Fruit fly (Drosophila melanogaster) whole organism, embryonic: ENCODE measurements around the gene Mfe2.

Source experiments
- CG11247 ChIP-seq: fragments of 200-800 bp; sonication (Bioruptor generic); IDR thresholded peaks from 2 replicates; pipeline ENCODE4 v1.3.6; 2022; ENCODE audit warnings: missing biosample characterization, missing genetic modification characterization
- CG12071 ChIP-seq: fragments of 200-800 bp; sonication (Bioruptor generic); optimal IDR thresholded peaks from 3 replicates; lab custom pipeline; 2018; ENCODE audit warnings: missing biosample characterization, mild to moderate bottlenecking, missing genetic modification characterization
- CG12744 ChIP-seq: fragments of 200-800 bp; sonication (Bioruptor generic); optimal IDR thresholded peaks from 2 replicates; lab custom pipeline; 2016; ENCODE audit warnings: missing biosample characterization, missing genetic modification characterization
- CG13287 ChIP-seq: fragments of 200-800 bp; sonication (Bioruptor generic); IDR thresholded peaks from 2 replicates; pipeline ENCODE4 v1.3.6; 2022; ENCODE audit warnings: missing biosample characterization, missing genetic modification characterization; ENCODE audit not compliant: partially characterized antibody
- CG13296 ChIP-seq: fragments of 200-800 bp; sonication (Bioruptor generic); optimal IDR thresholded peaks from 3 replicates; lab custom pipeline; 2018; ENCODE audit warnings: missing biosample characterization, mild to moderate bottlenecking, missing genetic modification characterization
- CG13894 ChIP-seq: fragments of 200-800 bp; sonication (Bioruptor generic); optimal IDR thresholded peaks from 3 replicates; lab custom pipeline; 2018; ENCODE audit warnings: missing biosample characterization, mild to moderate bottlenecking, missing genetic modification characterization, moderate library complexity
- CG1602 ChIP-seq: fragments of 200-800 bp; sonication (Bioruptor generic); optimal IDR thresholded peaks from 3 replicates; lab custom pipeline; 2016; ENCODE audit warnings: missing biosample characterization, missing genetic modification characterization
- CG18619 ChIP-seq: fragments of 200-800 bp; sonication (Bioruptor generic); optimal IDR thresholded peaks from 3 replicates; lab custom pipeline; 2017; ENCODE audit warnings: missing biosample characterization, mild to moderate bottlenecking, missing genetic modification characterization
- CG2875 ChIP-seq: fragments of 200-800 bp; sonication (Bioruptor generic); optimal IDR thresholded peaks from 2 replicates; lab custom pipeline; 2017; ENCODE audit warnings: missing biosample characterization, mild to moderate bottlenecking, missing genetic modification characterization, missing genetic modification reagents
- CG3281 ChIP-seq: fragments of 200-800 bp; sonication (Bioruptor generic); optimal IDR thresholded peaks from 3 replicates; lab custom pipeline; 2017; ENCODE audit warnings: missing biosample characterization, mild to moderate bottlenecking, missing genetic modification characterization
- CG3847 ChIP-seq: fragments of 200-800 bp; sonication (Bioruptor generic); IDR thresholded peaks from 2 replicates; pipeline ENCODE4 v1.3.6; 2022; ENCODE audit warnings: missing biosample characterization, missing genetic modification characterization
- CG6813 ChIP-seq: fragments of 200-800 bp; sonication (Bioruptor generic); optimal IDR thresholded peaks from 2 replicates; lab custom pipeline; 2017; ENCODE audit warnings: missing biosample characterization, missing genetic modification characterization, mild to moderate bottlenecking, moderate library complexity, missing genetic modification reagents
- CG7786 ChIP-seq: fragments of 200-800 bp; sonication (Bioruptor generic); optimal IDR thresholded peaks from 2 replicates; lab custom pipeline; 2016; ENCODE audit warnings: missing biosample characterization, missing genetic modification characterization
- CG9437 ChIP-seq: fragments of 200-800 bp; sonication (Bioruptor generic); optimal IDR thresholded peaks from 2 replicates; lab custom pipeline; 2018; ENCODE audit warnings: missing biosample characterization, mild to moderate bottlenecking, missing genetic modification characterization
- CG9609 ChIP-seq: fragments of 200-800 bp; sonication (Bioruptor generic); optimal IDR thresholded peaks from 3 replicates; lab custom pipeline; 2016; ENCODE audit warnings: missing biosample characterization, missing genetic modification characterization
- D ChIP-seq, 2 experiments: fragments of 200-800 bp in 1 of 2; fragments of >200 bp in 1 of 2; sonication (Bioruptor generic) in 1 of 2; optimal IDR thresholded peaks; 2 replicates in 1 of 2; 3 replicates in 1 of 2; lab custom pipeline; 2017; ENCODE audit warnings: mild to moderate bottlenecking in 1 of 2, missing biosample characterization in 1 of 2, missing genetic modification characterization in 1 of 2, missing genetic modification reagents in 1 of 2
- Dek ChIP-seq: fragments of 200-800 bp; sonication (Bioruptor generic); optimal IDR thresholded peaks from 3 replicates; lab custom pipeline; 2019; ENCODE audit warnings: missing biosample characterization, mild to moderate bottlenecking, missing genetic modification characterization, moderate library complexity
- H2.0 ChIP-seq: fragments of 200-800 bp; sonication (Bioruptor generic); IDR thresholded peaks from 2 replicates; pipeline ENCODE4 v1.3.6; 2022; ENCODE audit warnings: missing biosample characterization, missing genetic modification characterization
- HmgD ChIP-seq: fragments of 200-800 bp; sonication (Bioruptor generic); optimal IDR thresholded peaks from 3 replicates; lab custom pipeline; 2016; ENCODE audit warnings: missing biosample characterization, missing genetic modification characterization
- Lpt ChIP-seq: fragments of >200 bp; optimal IDR thresholded peaks from 2 replicates; lab custom pipeline; 2018; ENCODE audit warnings: missing biosample characterization, missing genetic modification characterization
- Nf-YB ChIP-seq: fragments of 200-800 bp; sonication (Bioruptor generic); optimal IDR thresholded peaks from 3 replicates; lab custom pipeline; 2019; ENCODE audit warnings: missing biosample characterization, mild to moderate bottlenecking, missing genetic modification characterization, moderate library complexity
- NfI ChIP-seq: fragments of 200-800 bp; sonication (Bioruptor generic); optimal IDR thresholded peaks from 3 replicates; lab custom pipeline; 2018; ENCODE audit warnings: missing biosample characterization, mild to moderate bottlenecking, missing genetic modification characterization, moderate library complexity
- Pdp1 ChIP-seq, 2 experiments: fragments of 200-800 bp; sonication (Bioruptor generic); optimal IDR thresholded peaks; 3 replicates each; lab custom pipeline; 2016; ENCODE audit warnings: missing biosample characterization in 2 of 2, missing genetic modification characterization in 2 of 2, mild to moderate bottlenecking in 1 of 2, moderate library complexity in 1 of 2
- Ptx1 ChIP-seq: fragments of 200-800 bp; sonication (Bioruptor generic); IDR thresholded peaks from 2 replicates; pipeline ENCODE4 v1.3.6; 2022; ENCODE audit warnings: missing biosample characterization, missing genetic modification characterization
- Sox100B ChIP-seq: fragments of 200-800 bp; sonication (Bioruptor generic); optimal IDR thresholded peaks from 3 replicates; lab custom pipeline; 2018; ENCODE audit warnings: missing biosample characterization, mild to moderate bottlenecking, missing genetic modification characterization
- Spps ChIP-seq: fragments of 200-800 bp; sonication (Bioruptor generic); optimal IDR thresholded peaks from 2 replicates; lab custom pipeline; 2018; ENCODE audit warnings: missing biosample characterization, mild to moderate bottlenecking, missing genetic modification characterization
- ab ChIP-seq: fragments of 200-800 bp; sonication (Bioruptor generic); optimal IDR thresholded peaks from 2 replicates; lab custom pipeline; 2016; ENCODE audit warnings: missing biosample characterization, missing genetic modification characterization
- ap ChIP-seq: fragments of 200-800 bp; sonication (Bioruptor generic); IDR thresholded peaks from 2 replicates; pipeline ENCODE4 v1.3.6; 2022; ENCODE audit warnings: missing biosample characterization, missing genetic modification characterization
- chif ChIP-seq, 2 experiments: fragments of 200-800 bp; sonication (Bioruptor generic); optimal IDR thresholded peaks; 3 replicates each; lab custom pipeline; 2016; ENCODE audit warnings: missing biosample characterization in 2 of 2, missing genetic modification characterization in 2 of 2
- chm ChIP-seq: fragments of 200-800 bp; sonication (Bioruptor generic); IDR thresholded peaks from 2 replicates; pipeline ENCODE4 v1.3.6; 2022; ENCODE audit warnings: missing biosample characterization, missing genetic modification characterization
- crp ChIP-seq, 2 experiments: fragments of 200-800 bp; sonication (Bioruptor generic); optimal IDR thresholded peaks; 2 replicates in 1 of 2; 3 replicates in 1 of 2; lab custom pipeline; 2017; ENCODE audit warnings: missing biosample characterization in 2 of 2, missing genetic modification characterization in 2 of 2, mild to moderate bottlenecking in 1 of 2, moderate library complexity in 1 of 2
- dysf ChIP-seq: fragments of 200-800 bp; sonication (Bioruptor generic); IDR thresholded peaks from 3 replicates; pipeline ENCODE4 v1.3.6; 2022; ENCODE audit warnings: missing biosample characterization, missing genetic modification characterization
- ewg ChIP-seq: fragments of 200-800 bp; sonication (Bioruptor generic); optimal IDR thresholded peaks from 3 replicates; lab custom pipeline; 2017; ENCODE audit warnings: mild to moderate bottlenecking, missing biosample characterization, missing genetic modification reagents, missing genetic modification characterization
- exex ChIP-seq: fragments of 200-800 bp; sonication (Bioruptor generic); optimal IDR thresholded peaks from 4 replicates; lab custom pipeline; 2018; ENCODE audit warnings: missing biosample characterization, mild to moderate bottlenecking, missing genetic modification characterization, moderate library complexity
- grn ChIP-seq: fragments of 200-800 bp; sonication (Bioruptor generic); optimal IDR thresholded peaks from 3 replicates; lab custom pipeline; 2017; ENCODE audit warnings: missing biosample characterization, missing genetic modification characterization
- her ChIP-seq: fragments of 200-800 bp; sonication (Bioruptor generic); optimal IDR thresholded peaks from 2 replicates; lab custom pipeline; 2016; ENCODE audit warnings: missing biosample characterization, missing genetic modification characterization
- hkb ChIP-seq, 2 experiments: fragments of 200-800 bp in 1 of 2; fragments of >200 bp in 1 of 2; sonication (Bioruptor generic) in 1 of 2; IDR thresholded peaks in 1 of 2; optimal IDR thresholded peaks in 1 of 2; 2 replicates each; pipeline versions ENCODE4 v1.3.6 to Lab custom; 2017 to 2022; ENCODE audit warnings: missing biosample characterization in 1 of 2, missing genetic modification characterization in 1 of 2
- p53 ChIP-seq: fragments of 200-800 bp; sonication (Bioruptor generic); optimal IDR thresholded peaks from 2 replicates; lab custom pipeline; 2016; ENCODE audit warnings: missing biosample characterization, missing genetic modification characterization
- psq ChIP-seq: fragments of 200-800 bp; sonication (Bioruptor generic); optimal IDR thresholded peaks from 2 replicates; lab custom pipeline; 2017; ENCODE audit warnings: missing biosample characterization, missing genetic modification characterization
- tio ChIP-seq: fragments of 200-800 bp; sonication (Bioruptor generic); optimal IDR thresholded peaks from 2 replicates; lab custom pipeline; 2017; ENCODE audit warnings: missing biosample characterization, missing genetic modification characterization, inconsistent platforms

Gene Mfe2

DNA sequence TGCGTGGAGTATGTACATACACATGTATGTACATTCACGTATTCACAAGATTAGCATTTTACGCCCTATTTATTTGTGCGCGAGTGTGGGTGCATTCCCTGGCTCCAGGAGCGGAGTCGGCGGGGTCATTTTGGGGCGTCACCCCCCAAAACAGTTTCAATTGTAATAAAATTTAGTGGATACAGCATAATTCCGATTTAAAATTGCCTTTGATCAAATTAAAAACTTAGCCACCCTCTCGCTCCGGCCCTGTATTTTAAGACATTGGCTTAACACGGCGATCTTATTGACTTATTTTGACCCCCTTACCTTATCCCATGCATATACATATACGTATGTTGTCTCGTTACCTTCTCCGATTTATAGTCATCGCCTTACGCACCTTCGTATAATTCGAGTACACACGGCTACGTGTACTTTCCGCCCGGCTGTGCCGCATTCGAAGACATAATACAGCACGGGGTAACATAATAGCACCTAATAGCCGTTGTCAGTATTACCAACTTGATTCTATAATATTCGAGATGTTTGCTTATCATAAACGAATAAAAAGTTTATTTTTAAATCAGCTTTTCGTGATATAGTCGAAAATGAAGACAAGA, 8.7 kb downstream of the Mfe2 start (continued):
- TF ChIP-seq ab (GFP tag; lab: Kevin White, UChicago) = peak; percentile 43
- TF ChIP-seq CG12744 (GFP tag; lab: Kevin White, UChicago) = peak; percentile 18
- peak; percentile 80 for TF ChIP-seq ap (GFP tag; lab: Robert Waterston, UW)
- TF ChIP-seq D (optimal IDR thresholded peaks at IDR 0.05; lab: Kevin White, UChicago) = no peak
- peak; percentile 70 for TF ChIP-seq D (GFP tag; optimal IDR thresholded peaks at IDR 0.05; lab: Kevin White, UChicago)
- TF ChIP-seq CG11247 (GFP tag; lab: Robert Waterston, UW) = peak; percentile 83
- peak; percentile 69 for TF ChIP-seq CG1602 (GFP tag; lab: Kevin White, UChicago)
- peak; percentile 66 for TF ChIP-seq ewg
- TF ChIP-seq Spps (tag; lab: Kevin White, UChicago) = no peak
- peak; percentile 5 for TF ChIP-seq Nf-YB (GFP tag; lab: Kevin White, UChicago)
- TF ChIP-seq Ptx1 (GFP tag; lab: Robert Waterston, UW) = peak; percentile 95
- peak in 1 of 2 experiments; percentile 8 for TF ChIP-seq crp (GFP tag; optimal IDR thresholded peaks at IDR 0.05; lab: Kevin White, UChicago)
- peak; percentile 71 to 78 for TF ChIP-seq chif (GFP tag; optimal IDR thresholded peaks at IDR 0.05; lab: Kevin White, UChicago)
- peak; percentile 74 for TF ChIP-seq NfI
- TF ChIP-seq H2.0 (GFP tag; lab: Robert Waterston, UW) = peak; percentile 89
- peak; percentile 80 for TF ChIP-seq CG3847 (GFP tag; lab: Robert Waterston, UW)
- peak; percentile 82 for TF ChIP-seq chm (GFP tag; lab: Robert Waterston, UW)
- no peak for TF ChIP-seq CG13287
- peak; percentile 51 for TF ChIP-seq CG9437 (GFP tag; lab: Kevin White, UChicago)
- TF ChIP-seq HmgD = peak; percentile 41
- peak; percentile 51 for TF ChIP-seq CG2875 (GFP tag; lab: Kevin White, UChicago)
- TF ChIP-seq CG18619 (GFP tag; lab: Kevin White, UChicago) = peak; percentile 65
- TF ChIP-seq exex (tag; lab: Kevin White, UChicago) = no peak
- peak; percentile 58 for TF ChIP-seq Dek
- TF ChIP-seq Sox100B (GFP tag; lab: Kevin White, UChicago) = peak; percentile 70
- peak; percentile 67 for TF ChIP-seq CG3281 (GFP tag; lab: Kevin White, UChicago)
- TF ChIP-seq tio = peak; percentile 71
- TF ChIP-seq hkb (optimal IDR thresholded peaks at IDR 0.05; lab: Kevin White, UChicago) = no peak
- TF ChIP-seq hkb (GFP tag; IDR thresholded peaks at IDR 0.05; lab: Robert Waterston, UW) = peak; percentile 85
- peak; percentile 81 for TF ChIP-seq CG9609 (GFP tag; lab: Kevin White, UChicago)
- TF ChIP-seq CG13296 (GFP tag; lab: Kevin White, UChicago) = peak; percentile 61
- TF ChIP-seq CG12071 = peak; percentile 70
- TF ChIP-seq psq (GFP tag; lab: Kevin White, UChicago) = no peak
- TF ChIP-seq p53 (GFP tag; lab: Kevin White, UChicago) = peak; percentile 77
- peak; percentile 71 for TF ChIP-seq CG7786 (GFP tag; lab: Kevin White, UChicago)
- no peak for TF ChIP-seq Lpt (GFP tag; lab: Kevin White, UChicago)
- peak; percentile 45 for TF ChIP-seq her (GFP tag; lab: Kevin White, UChicago)

DNA sequence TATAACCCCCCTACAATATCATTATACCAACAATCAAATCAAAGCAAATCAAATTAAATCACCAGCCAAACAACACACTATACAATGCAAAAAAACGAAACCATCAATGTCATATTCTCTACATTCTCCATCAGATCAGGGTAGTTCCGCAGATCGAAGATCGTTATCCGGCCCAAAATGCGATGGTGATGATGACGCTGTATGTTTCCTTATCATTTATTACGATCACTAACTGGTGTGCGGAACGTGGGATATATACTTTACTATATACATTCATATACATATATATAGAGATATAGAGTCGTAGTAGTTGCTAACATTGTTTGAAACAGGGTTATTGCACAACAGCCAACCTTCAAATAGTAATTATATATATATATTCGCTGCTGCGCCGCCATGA, 10.6 kb downstream of the Mfe2 start:
- TF ChIP-seq dysf (GFP tag; lab: Robert Waterston, UW) (no peak), CG13894 (tag; lab: Kevin White, UChicago) (peak; percentile 78), CG6813 (GFP tag; lab: Kevin White, UChicago) (peak; percentile 10), grn (peak; percentile 60), Pdp1 (GFP tag; optimal IDR thresholded peaks at IDR 0.05; lab: Kevin White, UChicago) (peak in 1 of 2 experiments; percentile 44)
